Worm (Caenorhabditis elegans): Measurements from ENCODE around the gene cbd-1.
"Not testable (repeated sequence)": the region's sequence is repeated elsewhere in the genome, so short reads cannot be mapped to it uniquely, and the experiment has no call there.

Gene cbd-1

ce11 chrIV:11379254-11379653 is 6.5 kb downstream of the cbd-1 start, which contains the start of gene fbxb-76:
TSS of gene fbxb-76 (minus strand) at chrIV:11379354.
- TF ChIP-seq skn-1 (tag; optimal IDR thresholded peaks at IDR 0.05) (no peak), fkh-2 (tag; optimal IDR thresholded peaks at IDR 0.05) (no peak), lin-15B (tag; optimal IDR thresholded peaks at IDR 0.05) (no peak), elt-3 (tag; optimal IDR thresholded peaks at IDR 0.05) (no peak), egl-27 (tag; optimal IDR thresholded peaks at IDR 0.05) (no peak), nhr-43 (tag; optimal IDR thresholded peaks at IDR 0.05; ENCODE audit: poor library complexity, severe bottlenecking) (no peak), pqm-1 (tag; optimal IDR thresholded peaks at IDR 0.05) (no peak), ztf-4 (tag; optimal IDR thresholded peaks at IDR 0.05) (no peak), egl-5 (tag; optimal IDR thresholded peaks at IDR 0.05) (no peak), zag-1 (tag; optimal IDR thresholded peaks at IDR 0.05) (no peak), nhr-77 (tag; optimal IDR thresholded peaks at IDR 0.05) (no peak), lsy-12 (tag; optimal IDR thresholded peaks at IDR 0.05) (no peak), ceh-82 (tag; optimal IDR thresholded peaks at IDR 0.05) (no peak), daf-12 (tag; optimal IDR thresholded peaks at IDR 0.05) (no peak), pha-4 (tag; optimal IDR thresholded peaks at IDR 0.05) (no peak), jun-1 (tag; optimal IDR thresholded peaks at IDR 0.05) (no peak)

DNA sequence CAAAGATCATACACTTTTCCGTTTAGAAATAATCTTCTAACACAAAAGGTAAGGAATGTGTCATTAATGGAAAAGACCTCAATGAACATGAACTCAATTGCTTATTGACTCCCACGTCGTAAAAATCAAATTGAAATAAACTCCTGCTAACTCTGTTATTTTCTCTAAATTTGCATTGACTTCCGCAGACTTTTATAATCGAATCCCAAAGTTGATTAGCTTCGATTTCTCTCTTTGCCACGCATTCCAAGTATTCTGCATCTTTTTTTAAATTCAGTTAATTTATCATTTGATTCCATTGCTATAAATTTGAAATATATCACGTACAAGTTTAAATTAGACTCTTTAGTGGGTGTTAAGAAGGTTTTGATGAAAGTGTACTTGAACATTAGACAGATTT is 15.9 kb downstream of the cbd-1 start:
- no peak for TF ChIP-seq eor-1 (tag; optimal IDR thresholded peaks at IDR 0.05)
- TF ChIP-seq nhr-11 (tag; optimal IDR thresholded peaks at IDR 0.05), result peak; percentile 9

- TF ChIP-seq ceh-82 (tag; optimal IDR thresholded peaks at IDR 0.05), result no peak
- no peak for TF ChIP-seq elt-3 (tag; optimal IDR thresholded peaks at IDR 0.05)
- TF ChIP-seq nhr-237 (tag; optimal IDR thresholded peaks at IDR 0.05), result no peak
- no peak for TF ChIP-seq jun-1 (tag; optimal IDR thresholded peaks at IDR 0.05)
- TF ChIP-seq elt-2 (tag; optimal IDR thresholded peaks at IDR 0.05), result no peak
- TF ChIP-seq lin-39 (tag; optimal IDR thresholded peaks at IDR 0.05), result no peak
- no peak for TF ChIP-seq mdl-1 (tag; optimal IDR thresholded peaks at IDR 0.05)
- no peak for TF ChIP-seq fkh-2 (tag; optimal IDR thresholded peaks at IDR 0.05)
- no peak for TF ChIP-seq nhr-67 (tag; optimal IDR thresholded peaks at IDR 0.05)
- no peak for TF ChIP-seq mml-1 (tag; optimal IDR thresholded peaks at IDR 0.05)
- TF ChIP-seq nhr-28 (tag; optimal IDR thresholded peaks at IDR 0.05), result no peak
- no peak for TF ChIP-seq aly-2 (tag; optimal IDR thresholded peaks at IDR 0.05)
- TF ChIP-seq skn-1 (tag; optimal IDR thresholded peaks at IDR 0.05), result no peak
- no peak for TF ChIP-seq nhr-43 (tag; optimal IDR thresholded peaks at IDR 0.05; ENCODE audit: poor library complexity, severe bottlenecking)
- no peak for TF ChIP-seq daf-12 (tag; optimal IDR thresholded peaks at IDR 0.05)
- no peak for TF ChIP-seq fos-1 (tag; optimal IDR thresholded peaks at IDR 0.05)
Measured at ce11 chrIV:11394243-11394642, 21.5 kb downstream of the cbd-1 start, which contains the start of gene tag-89. TSS of gene tag-89 (plus strand) at chrIV:11394543.

DNA sequence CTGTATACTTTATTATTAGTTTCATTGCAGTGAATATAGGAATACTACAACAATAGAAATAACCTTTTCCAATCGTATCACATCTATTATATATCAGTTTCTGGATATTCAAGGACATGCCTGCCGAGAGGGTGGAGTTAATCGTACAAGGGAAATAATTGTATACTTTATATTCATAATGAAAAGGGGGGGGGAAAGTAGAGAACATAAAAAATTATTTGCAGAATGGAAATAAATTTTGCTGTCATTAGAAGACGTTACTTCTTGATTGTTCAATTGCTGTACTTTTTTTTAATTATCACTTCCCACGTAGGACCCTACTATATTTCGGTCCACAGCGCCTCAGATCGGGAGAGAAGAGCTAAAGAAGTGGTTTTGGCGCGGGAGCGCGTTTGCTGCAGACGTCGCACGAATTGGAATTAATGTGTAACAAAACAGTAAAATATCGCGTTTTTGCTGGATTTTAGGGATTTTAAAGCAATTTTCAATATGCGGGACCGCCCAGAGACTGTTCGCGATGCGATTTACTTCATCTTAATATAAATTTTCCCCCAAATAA is 25.6 kb downstream of the cbd-1 start, which contains the start of gene dsl-6:
dsl-6 (minus strand) TSS at position 51 of the 559 bp plus-strand sequence.
- not testable (repeated sequence) for TF ChIP-seq hmg-11 (tag; optimal IDR thresholded peaks at IDR 0.05); nfya-1 (tag; optimal IDR thresholded peaks at IDR 0.05; ENCODE audit: insufficient read depth); elt-2 (tag; optimal IDR thresholded peaks at IDR 0.05)

- no peak for TF ChIP-seq ceh-9 (tag; optimal IDR thresholded peaks at IDR 0.05)
- no peak for TF ChIP-seq nhr-25 (tag; optimal IDR thresholded peaks at IDR 0.05)
- no peak for TF ChIP-seq ceh-28 (tag; optimal IDR thresholded peaks at IDR 0.05)
- TF ChIP-seq fos-1 (tag; optimal IDR thresholded peaks at IDR 0.05), result no peak
- no peak for TF ChIP-seq nhr-12 (tag; optimal IDR thresholded peaks at IDR 0.05)
- TF ChIP-seq unc-39 (tag; optimal IDR thresholded peaks at IDR 0.05), result no peak
- TF ChIP-seq daf-12 (tag; optimal IDR thresholded peaks at IDR 0.05), result no peak
- no peak for TF ChIP-seq sea-2 (GFP tag; optimal IDR thresholded peaks at IDR 0.05)
- no peak for TF ChIP-seq mml-1 (tag; optimal IDR thresholded peaks at IDR 0.05)
- no peak for TF ChIP-seq pqm-1 (tag; optimal IDR thresholded peaks at IDR 0.05)
- TF ChIP-seq nhr-43 (tag; optimal IDR thresholded peaks at IDR 0.05; ENCODE audit: poor library complexity, severe bottlenecking), result no peak
- no peak for TF ChIP-seq zag-1 (tag; optimal IDR thresholded peaks at IDR 0.05)
- TF ChIP-seq fkh-2 (tag; optimal IDR thresholded peaks at IDR 0.05), result no peak
Measured at ce11 chrIV:11401482-11401881, 28.7 kb downstream of the cbd-1 start.
